Worm (Caenorhabditis elegans) whole organism, midembryonic: Measurements from ENCODE around the gene ace-3.
A peak's percentile ranks its signal among the peaks of the same experiment; 100 is the strongest.

Source experiments
- T22C8.4 ChIP-seq: fragments of 200-800 bp; sonication (Bioruptor generic); IDR thresholded peaks from 2 replicates; pipeline ENCODE4 v1.3.6; 2022; ENCODE audit warnings: missing genetic modification characterization, missing compliant biosample characterization
- cog-1 ChIP-seq: sonication (generic microtip); optimal IDR thresholded peaks from 2 replicates; lab custom pipeline; 2016; ENCODE audit warnings: missing genetic modification characterization, missing compliant biosample characterization
- flt-1 ChIP-seq: fragments of 200-800 bp; sonication (Bioruptor generic); IDR thresholded peaks from 2 replicates; pipeline ENCODE4 v1.3.6; 2022; ENCODE audit warnings: missing genetic modification characterization, missing compliant biosample characterization
- klf-2 ChIP-seq: fragments of 200-800 bp; sonication (Bioruptor generic); conservative IDR thresholded peaks from 2 replicates; pipeline ENCODE4 v1.3.6; 2022; ENCODE audit warnings: missing genetic modification reagents, missing genetic modification characterization, missing compliant biosample characterization
- med-1 ChIP-seq: sonication (generic microtip); optimal IDR thresholded peaks from 2 replicates; lab custom pipeline; 2017; ENCODE audit warnings: missing genetic modification characterization, mild to moderate bottlenecking, missing compliant biosample characterization, antibody characterized with exemption, missing genetic modification reagents; ENCODE audit not compliant: insufficient read depth
- ref-1 ChIP-seq: fragments of 200-800 bp; sonication (Bioruptor generic); conservative IDR thresholded peaks from 2 replicates; pipeline ENCODE4 v1.3.6; 2022; ENCODE audit warnings: missing genetic modification reagents, missing genetic modification characterization, missing compliant biosample characterization
- tab-1 ChIP-seq: fragments of 200-800 bp; sonication (Bioruptor generic); IDR thresholded peaks from 2 replicates; pipeline ENCODE4 v1.3.6; 2022; ENCODE audit warnings: missing genetic modification characterization, missing compliant biosample characterization
- ztf-23 ChIP-seq: fragments of 200-800 bp; sonication (Bioruptor generic); IDR thresholded peaks from 2 replicates; pipeline ENCODE4 v1.3.6; 2022; ENCODE audit warnings: missing genetic modification reagents, missing genetic modification characterization, missing compliant biosample characterization
- ztf-29 ChIP-seq: fragments of 200-800 bp; sonication (Bioruptor generic); IDR thresholded peaks from 2 replicates; pipeline ENCODE4 v1.3.6; 2022; ENCODE audit warnings: missing genetic modification reagents, missing genetic modification characterization, missing compliant biosample characterization

DNA sequence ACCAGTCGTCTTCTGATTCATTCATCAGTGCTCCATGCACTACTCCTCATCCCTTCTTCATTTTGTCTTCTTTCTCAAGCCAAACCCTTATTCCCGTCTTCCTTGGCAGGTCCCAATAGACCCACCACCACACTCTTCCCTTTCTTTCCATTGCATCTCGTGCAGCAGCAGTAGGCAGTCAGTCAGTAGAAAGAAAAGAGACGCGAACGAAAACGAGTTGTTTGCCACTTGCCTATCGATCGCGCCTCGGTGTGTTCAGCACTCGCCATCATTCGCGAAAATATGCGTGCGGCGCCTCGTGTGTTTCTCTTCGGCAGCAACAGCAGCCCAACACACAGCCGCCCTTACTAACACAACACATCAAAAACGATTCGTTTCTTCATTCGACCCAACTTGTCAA is 44.1 kb downstream of the ace-3 start:
- TF ChIP-seq klf-2 (GFP tag; lab: Robert Waterston, UW): no peak
- TF ChIP-seq ref-1 (GFP tag; lab: Robert Waterston, UW): no peak
- TF ChIP-seq flt-1 (GFP tag; lab: Robert Waterston, UW): peak; percentile 71; the same call in 1 of the 2 replicates
- TF ChIP-seq T22C8.4 (GFP tag; lab: Robert Waterston, UW): peak; percentile 61; the same call in 1 of the 2 replicates
- peak; percentile 13 for TF ChIP-seq med-1 (GFP tag; lab: Kevin White, UChicago)
- TF ChIP-seq cog-1 (tag; lab: Kevin White, UChicago): no peak
- no peak for TF ChIP-seq tab-1 (GFP tag; lab: Robert Waterston, UW)
- 0 out of 2 replicates have a peak, but pooled peaks have one; percentile 5 for TF ChIP-seq ztf-29
- peak; percentile 57; the same call in 1 of the 2 replicates for TF ChIP-seq ztf-23 (GFP tag; lab: Robert Waterston, UW)
